Worm (Caenorhabditis elegans): Measurements from ENCODE around the gene dpy-6.

DNA sequence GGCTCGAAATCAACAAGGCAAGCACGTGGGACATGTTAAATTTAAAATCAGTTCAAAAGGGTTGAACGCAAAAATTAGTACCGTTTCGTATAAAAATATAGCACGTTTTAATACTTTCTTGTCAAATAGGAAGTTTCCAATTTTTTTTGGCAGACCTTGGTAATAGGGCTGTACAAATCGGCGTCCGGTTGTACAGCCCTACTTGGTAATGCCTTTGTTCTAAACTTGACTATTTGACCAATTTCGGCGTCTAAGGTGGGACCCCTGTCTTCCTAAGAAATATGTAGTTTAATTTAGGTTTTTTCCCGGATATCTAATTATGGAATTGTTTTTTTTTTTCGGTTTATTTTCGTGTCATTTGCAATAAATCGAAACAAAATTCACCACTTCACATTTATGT, 25.9 kb downstream of the dpy-6 start:
- TF ChIP-seq hlh-30 (tag; optimal IDR thresholded peaks at IDR 0.05; ENCODE audit: insufficient read depth) (no peak), fkh-6 (tag; optimal IDR thresholded peaks at IDR 0.05) (no peak), F13H6.1 (tag; optimal IDR thresholded peaks at IDR 0.05) (no peak), ttx-3 (tag; optimal IDR thresholded peaks at IDR 0.05) (no peak), dmd-4 (tag; optimal IDR thresholded peaks at IDR 0.05; ENCODE audit: borderline replicate concordance) (no peak), pag-3 (tag; optimal IDR thresholded peaks at IDR 0.05; ENCODE audit: borderline replicate concordance) (no peak), pqm-1 (tag; optimal IDR thresholded peaks at IDR 0.05) (no peak), dve-1 (tag; optimal IDR thresholded peaks at IDR 0.05) (no peak), ceh-22 (tag; optimal IDR thresholded peaks at IDR 0.05) (no peak), ref-2 (tag; optimal IDR thresholded peaks at IDR 0.05) (no peak), ceh-34 (tag; optimal IDR thresholded peaks at IDR 0.05) (no peak), sox-4 (tag; optimal IDR thresholded peaks at IDR 0.05) (no peak), elt-2 (tag; optimal IDR thresholded peaks at IDR 0.05) (no peak), fkh-10 (GFP tag; optimal IDR thresholded peaks at IDR 0.05) (no peak)
